Worm (Caenorhabditis elegans) whole organism, L1 larva: Measurements from ENCODE around the gene C34B4.3.
A peak's percentile ranks its signal among the peaks of the same experiment; 100 is the strongest.

Experiments used
- C04F5.9 ChIP-seq: sonication (generic microtip); optimal IDR thresholded peaks from 2 replicates; lab custom pipeline; 2016; ENCODE audit warnings: missing genetic modification characterization, missing compliant biosample characterization
- C34B4.2 ChIP-seq: sonication (generic microtip); optimal IDR thresholded peaks from 2 replicates; lab custom pipeline; 2017; ENCODE audit warnings: mild to moderate bottlenecking, missing genetic modification characterization, missing compliant biosample characterization
- F16B12.6 ChIP-seq: fragments of 150-350 bp; optimal IDR thresholded peaks from 2 replicates; lab custom pipeline; 2014; ENCODE audit warnings: missing biosample characterization, missing genetic modification characterization
- Y116A8C.19 ChIP-seq: sonication (generic microtip); optimal IDR thresholded peaks from 2 replicates; lab custom pipeline; 2016; ENCODE audit warnings: missing compliant biosample characterization, missing genetic modification characterization, borderline replicate concordance
- aha-1 ChIP-seq: fragments of 150-350 bp; optimal IDR thresholded peaks from 2 replicates; lab custom pipeline; 2014; ENCODE audit warnings: missing biosample characterization, missing genetic modification characterization
- alr-1 ChIP-seq: fragments of 200-800 bp; sonication (Bioruptor generic); optimal IDR thresholded peaks from 2 replicates; lab custom pipeline; 2018; ENCODE audit warnings: borderline replicate concordance, mild to moderate bottlenecking, missing genetic modification characterization, missing compliant biosample characterization
- aly-2 ChIP-seq: fragments of 150-350 bp; optimal IDR thresholded peaks from 2 replicates; lab custom pipeline; 2014; ENCODE audit warnings: missing biosample characterization, missing genetic modification characterization
- blmp-1 ChIP-seq: fragments of 150-350 bp; optimal IDR thresholded peaks from 2 replicates; lab custom pipeline; 2014; ENCODE audit warnings: missing biosample characterization, missing genetic modification characterization
- ceh-82 ChIP-seq, 3 experiments: fragments of 150-350 bp in 1 of 3; sonication (generic microtip) in 2 of 3; optimal IDR thresholded peaks; 2 replicates each; lab custom pipeline; 2014 to 2017; ENCODE audit warnings: missing biosample characterization in 3 of 3, missing genetic modification characterization in 3 of 3
- ceh-88 ChIP-seq: fragments of 200-800 bp; sonication (Bioruptor generic); IDR thresholded peaks from 2 replicates; pipeline ENCODE4 v1.3.6; 2022; ENCODE audit warnings: missing genetic modification characterization, missing compliant biosample characterization
- ceh-90 ChIP-seq: sonication (generic microtip); optimal IDR thresholded peaks from 2 replicates; lab custom pipeline; 2016; ENCODE audit warnings: missing genetic modification characterization, missing compliant biosample characterization
- ces-1 ChIP-seq: fragments of 150-350 bp; optimal IDR thresholded peaks from 2 replicates; lab custom pipeline; 2014; ENCODE audit warnings: missing biosample characterization, missing genetic modification reagents, missing genetic modification characterization
- efl-3 ChIP-seq: fragments of 200-800 bp; sonication (Bioruptor generic); optimal IDR thresholded peaks from 2 replicates; lab custom pipeline; 2018; ENCODE audit warnings: mild to moderate bottlenecking, missing genetic modification characterization, missing compliant biosample characterization
- elt-2 ChIP-seq: sonication (generic microtip); optimal IDR thresholded peaks from 2 replicates; lab custom pipeline; 2016; ENCODE audit warnings: missing genetic modification characterization, mild to moderate bottlenecking, inconsistent platforms, missing compliant biosample characterization, missing genetic modification reagents
- ets-5 ChIP-seq: fragments of 200-800 bp; sonication (Bioruptor generic); IDR thresholded peaks from 2 replicates; pipeline ENCODE4 v1.3.6; 2022; ENCODE audit warnings: missing genetic modification characterization, missing compliant biosample characterization
- fkh-10 ChIP-seq: sonication (generic microtip); optimal IDR thresholded peaks from 2 replicates; lab custom pipeline; 2017; ENCODE audit warnings: missing biosample characterization, missing genetic modification reagents, missing genetic modification characterization
- grh-1 ChIP-seq: fragments of 200-800 bp; sonication (Bioruptor generic); IDR thresholded peaks from 2 replicates; pipeline ENCODE4 v1.3.6; 2022; ENCODE audit warnings: missing genetic modification reagents, missing genetic modification characterization, missing compliant biosample characterization
- hlh-17 ChIP-seq: fragments of 200-800 bp; sonication (Bioruptor generic); optimal IDR thresholded peaks from 2 replicates; lab custom pipeline; 2018; ENCODE audit warnings: missing genetic modification characterization, mild to moderate bottlenecking, missing compliant biosample characterization, moderate library complexity, borderline replicate concordance
- hpl-2 ChIP-seq: fragments of 150-350 bp; optimal IDR thresholded peaks from 2 replicates; lab custom pipeline; 2014; ENCODE audit warnings: missing biosample characterization, missing genetic modification reagents, missing genetic modification characterization
- irx-1 ChIP-seq: sonication (generic microtip); optimal IDR thresholded peaks from 2 replicates; lab custom pipeline; 2016; ENCODE audit warnings: missing genetic modification characterization, missing compliant biosample characterization
- isw-1 ChIP-seq: fragments of 200-800 bp; sonication (Bioruptor generic); IDR thresholded peaks from 2 replicates; pipeline ENCODE4 v1.3.6; 2022; ENCODE audit warnings: missing genetic modification characterization, missing compliant biosample characterization
- jun-1 ChIP-seq: fragments of 150-350 bp; optimal IDR thresholded peaks from 2 replicates; lab custom pipeline; 2014; ENCODE audit warnings: missing biosample characterization, missing genetic modification reagents, missing genetic modification characterization
- lin-13 ChIP-seq: fragments of 150-350 bp; optimal IDR thresholded peaks from 2 replicates; lab custom pipeline; 2014; ENCODE audit warnings: missing biosample characterization, missing genetic modification reagents, missing genetic modification characterization
- lin-14 ChIP-seq: fragments of 200-800 bp; sonication (Bioruptor generic); optimal IDR thresholded peaks from 2 replicates; lab custom pipeline; 2018; ENCODE audit warnings: mild to moderate bottlenecking, missing genetic modification characterization, moderate library complexity, missing compliant biosample characterization
- lin-35 ChIP-seq, 2 experiments: fragments of 150-350 bp; optimal IDR thresholded peaks; 2 replicates each; lab custom pipeline; 2014; ENCODE audit warnings: missing biosample characterization in 2 of 2, missing genetic modification characterization in 2 of 2, missing genetic modification reagents in 2 of 2
- lin-39 ChIP-seq: fragments of 150-350 bp; optimal IDR thresholded peaks from 2 replicates; lab custom pipeline; 2014; ENCODE audit warnings: missing biosample characterization, missing genetic modification reagents, missing genetic modification characterization
- mdl-1 ChIP-seq, 2 experiments: fragments of 150-350 bp; optimal IDR thresholded peaks; 2 replicates each; lab custom pipeline; 2014 to 2017; ENCODE audit warnings: missing biosample characterization in 2 of 2, missing genetic modification characterization in 2 of 2, inconsistent platforms in 1 of 2
- mef-2 ChIP-seq: fragments of 150-350 bp; optimal IDR thresholded peaks from 2 replicates; lab custom pipeline; 2014; ENCODE audit warnings: missing biosample characterization, missing genetic modification characterization
- mep-1 ChIP-seq: fragments of 150-350 bp; optimal IDR thresholded peaks from 2 replicates; lab custom pipeline; 2014; ENCODE audit warnings: missing biosample characterization, missing genetic modification characterization
- nhr-11 ChIP-seq: fragments of 150-350 bp; optimal IDR thresholded peaks from 2 replicates; lab custom pipeline; 2014; ENCODE audit warnings: missing biosample characterization, missing genetic modification characterization
- nhr-12 ChIP-seq: sonication (generic microtip); optimal IDR thresholded peaks from 2 replicates; lab custom pipeline; 2017; ENCODE audit warnings: missing biosample characterization, missing genetic modification characterization
- nhr-19 ChIP-seq: fragments of 200-800 bp; sonication (Bioruptor generic); conservative IDR thresholded peaks from 2 replicates; pipeline ENCODE4 v1.3.6; 2022; ENCODE audit warnings: missing genetic modification characterization, missing compliant biosample characterization
- nhr-20 ChIP-seq: sonication (generic microtip); optimal IDR thresholded peaks from 2 replicates; lab custom pipeline; 2016; ENCODE audit warnings: mild to moderate bottlenecking, missing genetic modification characterization, missing compliant biosample characterization
- nhr-237 ChIP-seq: fragments of 150-350 bp; optimal IDR thresholded peaks from 2 replicates; lab custom pipeline; 2014; ENCODE audit warnings: missing biosample characterization, missing genetic modification characterization
- nhr-28 ChIP-seq: fragments of 150-350 bp; optimal IDR thresholded peaks from 2 replicates; lab custom pipeline; 2014; ENCODE audit warnings: missing biosample characterization, missing genetic modification characterization
- nhr-47 ChIP-seq: sonication (generic microtip); optimal IDR thresholded peaks from 2 replicates; lab custom pipeline; 2016; ENCODE audit warnings: mild to moderate bottlenecking, missing genetic modification characterization, moderate library complexity, missing compliant biosample characterization
- nhr-76 ChIP-seq: sonication (generic microtip); optimal IDR thresholded peaks from 2 replicates; lab custom pipeline; 2017; ENCODE audit warnings: missing biosample characterization, missing genetic modification characterization
- nhr-77 ChIP-seq: fragments of 150-350 bp; optimal IDR thresholded peaks from 2 replicates; lab custom pipeline; 2014; ENCODE audit warnings: missing biosample characterization, missing genetic modification characterization
- nhr-85 ChIP-seq: sonication (generic microtip); peaks from one replicate; lab custom pipeline; 2016; ENCODE audit warnings: missing genetic modification characterization, inconsistent platforms, missing compliant biosample characterization
- nhr-90 ChIP-seq: sonication (generic microtip); optimal IDR thresholded peaks from 2 replicates; lab custom pipeline; 2016; ENCODE audit warnings: mild to moderate bottlenecking, missing genetic modification characterization, missing compliant biosample characterization; ENCODE audit not compliant: poor library complexity
- skn-1 ChIP-seq: fragments of 150-350 bp; optimal IDR thresholded peaks from 2 replicates; lab custom pipeline; 2014; ENCODE audit warnings: missing biosample characterization, missing genetic modification characterization
- snu-23 ChIP-seq: sonication (generic microtip); optimal IDR thresholded peaks from 2 replicates; lab custom pipeline; 2016; ENCODE audit warnings: missing genetic modification characterization, missing compliant biosample characterization
- sptf-1 ChIP-seq: fragments of 150-350 bp; optimal IDR thresholded peaks from 2 replicates; lab custom pipeline; 2014; ENCODE audit warnings: missing biosample characterization, missing genetic modification characterization
- sup-37 ChIP-seq: fragments of 200-800 bp; sonication (Bioruptor generic); optimal IDR thresholded peaks from 2 replicates; lab custom pipeline; 2018; ENCODE audit warnings: mild to moderate bottlenecking, missing genetic modification characterization, missing compliant biosample characterization
- tbx-2 ChIP-seq: sonication (generic microtip); optimal IDR thresholded peaks from 2 replicates; lab custom pipeline; 2016; ENCODE audit warnings: missing genetic modification characterization, missing compliant biosample characterization
- tlp-1 ChIP-seq: fragments of 150-350 bp; optimal IDR thresholded peaks from 2 replicates; lab custom pipeline; 2014; ENCODE audit warnings: missing biosample characterization, missing genetic modification characterization
- unc-130 ChIP-seq: fragments of 150-350 bp; optimal IDR thresholded peaks from 2 replicates; lab custom pipeline; 2017; ENCODE audit warnings: missing biosample characterization, missing genetic modification characterization, inconsistent platforms
- unc-62 ChIP-seq: fragments of 150-350 bp; optimal IDR thresholded peaks from 2 replicates; lab custom pipeline; 2014; ENCODE audit warnings: missing biosample characterization, missing genetic modification reagents, missing genetic modification characterization
- unc-98 ChIP-seq: fragments of 200-800 bp; sonication (Bioruptor generic); IDR thresholded peaks from 2 replicates; pipeline ENCODE4 v1.3.6; 2022; ENCODE audit warnings: missing genetic modification characterization, missing compliant biosample characterization
- vab-15 ChIP-seq: sonication (generic microtip); optimal IDR thresholded peaks from 2 replicates; lab custom pipeline; 2017; ENCODE audit warnings: missing genotype, mild to moderate bottlenecking, missing genetic modification characterization, missing compliant biosample characterization
- xbp-1 ChIP-seq: sonication (generic microtip); optimal IDR thresholded peaks from 2 replicates; lab custom pipeline; 2016; ENCODE audit warnings: missing genetic modification characterization, missing compliant biosample characterization
- zag-1 ChIP-seq: fragments of 150-350 bp; optimal IDR thresholded peaks from 2 replicates; lab custom pipeline; 2014; ENCODE audit warnings: missing biosample characterization, missing genetic modification characterization
- zip-4 ChIP-seq: fragments of 200-800 bp; sonication (Bioruptor generic); optimal IDR thresholded peaks from 2 replicates; lab custom pipeline; 2018; ENCODE audit warnings: mild to moderate bottlenecking, missing genetic modification characterization, moderate library complexity, missing compliant biosample characterization
- ztf-11 ChIP-seq, 2 experiments: sonication (generic microtip); optimal IDR thresholded peaks; 2 replicates each; lab custom pipeline; 2016 to 2017; ENCODE audit warnings: missing genetic modification characterization in 2 of 2, missing biosample characterization in 1 of 2, missing compliant biosample characterization in 1 of 2

The C34B4.3 gene

ce11 chrV:13085227-13085640 is 14.3 kb upstream of the C34B4.3 start:
- no peak for TF ChIP-seq unc-98 (GFP tag; lab: Robert Waterston, UW)
- TF ChIP-seq aly-2, result no peak
- TF ChIP-seq lin-39 (tag; lab: Kevin White, UChicago), result no peak
- no peak for TF ChIP-seq ztf-11 (tag; optimal IDR thresholded peaks at IDR 0.05; lab: Kevin White, UChicago)
- no peak for TF ChIP-seq hpl-2 (GFP tag; lab: Kevin White, UChicago)
- TF ChIP-seq blmp-1, result peak; percentile 41
- TF ChIP-seq nhr-76 (tag; lab: Kevin White, UChicago), result no peak
- TF ChIP-seq lin-14 (GFP tag; lab: Kevin White, UChicago), result peak; percentile 58
- no peak for TF ChIP-seq hlh-17 (GFP tag; lab: Kevin White, UChicago)
- TF ChIP-seq alr-1 (tag; lab: Kevin White, UChicago), result no peak
- TF ChIP-seq nhr-47 (tag; lab: Kevin White, UChicago), result no peak
- TF ChIP-seq grh-1 (GFP tag; lab: Robert Waterston, UW), result peak; percentile 29; the same call in 1 of the 2 replicates
- TF ChIP-seq irx-1 (tag; lab: Kevin White, UChicago), result no peak
- no peak for TF ChIP-seq C34B4.2 (tag; lab: Kevin White, UChicago)
- no peak for TF ChIP-seq Y116A8C.19 (tag; lab: Kevin White, UChicago)
- no peak for TF ChIP-seq nhr-77 (tag; lab: Kevin White, UChicago)
- TF ChIP-seq nhr-85 (tag; lab: Kevin White, UChicago), result peak; percentile 87
- TF ChIP-seq C04F5.9 (tag; lab: Kevin White, UChicago), result no peak
- TF ChIP-seq mep-1 (tag; lab: Kevin White, UChicago), result no peak
- TF ChIP-seq F16B12.6 (tag; lab: Kevin White, UChicago), result no peak
- TF ChIP-seq jun-1 (tag; lab: Kevin White, UChicago), result no peak
- TF ChIP-seq vab-15, result no peak
- no peak for TF ChIP-seq skn-1 (tag; lab: Kevin White, UChicago)
- TF ChIP-seq ceh-90 (tag; lab: Kevin White, UChicago), result no peak
- TF ChIP-seq zag-1, result no peak
- no peak for TF ChIP-seq lin-13 (GFP tag; lab: Kevin White, UChicago)
- no peak for TF ChIP-seq efl-3 (GFP tag; lab: Kevin White, UChicago)
- TF ChIP-seq nhr-11, result no peak
- no peak for TF ChIP-seq nhr-28
- no peak for TF ChIP-seq tlp-1 (tag; lab: Kevin White, UChicago)
- TF ChIP-seq ets-5 (GFP tag; lab: Robert Waterston, UW), result no peak
- TF ChIP-seq nhr-20, result peak; percentile 60
- TF ChIP-seq nhr-19, result peak; percentile 57
- no peak for TF ChIP-seq unc-130
- no peak for TF ChIP-seq mef-2 (tag; lab: Kevin White, UChicago)
- no peak for TF ChIP-seq ces-1 (GFP tag; lab: Kevin White, UChicago)
- no peak for TF ChIP-seq fkh-10
- TF ChIP-seq ceh-82 (tag; optimal IDR thresholded peaks at IDR 0.05; lab: Kevin White, UChicago), result no peak
- TF ChIP-seq lin-35 (GFP tag; optimal IDR thresholded peaks at IDR 0.05; lab: Kevin White, UChicago), result peak in 1 of 2 experiments; percentile 69
- TF ChIP-seq snu-23, result peak; percentile 42
- TF ChIP-seq nhr-90 (tag; lab: Kevin White, UChicago), result peak; percentile 24
- no peak for TF ChIP-seq sup-37 (GFP tag; lab: Kevin White, UChicago)
- no peak for TF ChIP-seq zip-4
- TF ChIP-seq elt-2 (tag; lab: Kevin White, UChicago), result peak; percentile 60
- no peak for TF ChIP-seq nhr-237 (tag; lab: Kevin White, UChicago)
- TF ChIP-seq isw-1, result no peak
- no peak for TF ChIP-seq ceh-88 (GFP tag; lab: Robert Waterston, UW)
- TF ChIP-seq mdl-1 (tag; optimal IDR thresholded peaks at IDR 0.05; lab: Kevin White, UChicago), result peak in 1 of 2 experiments; percentile 29
- no peak for TF ChIP-seq sptf-1 (tag; lab: Kevin White, UChicago)
- no peak for TF ChIP-seq nhr-12
- TF ChIP-seq aha-1 (tag; lab: Kevin White, UChicago), result no peak
- no peak for TF ChIP-seq unc-62 (GFP tag; lab: Kevin White, UChicago)
- peak; percentile 35 for TF ChIP-seq tbx-2 (tag; lab: Kevin White, UChicago)
- no peak for TF ChIP-seq xbp-1
